Fruit fly (Drosophila melanogaster) S2 (cell line): ENCODE measurements around the gene mirr.

ENCODE experiments used
- CG8478 ChIP-seq: fragments of >200 bp; optimal IDR thresholded peaks from 2 replicates; lab custom pipeline; 2018
- CTCF ChIP-seq, 2 experiments: fragments of >200 bp; optimal IDR thresholded peaks; 2 replicates each; lab custom pipeline; 2018

- TF ChIP-seq CG8478 (lab: Kevin White, UChicago) (no peak), CTCF (optimal IDR thresholded peaks at IDR 0.05; lab: Kevin White, UChicago) (no peak)
Observed at dm6 chr3L:12657977-12658376, 35.5 kb upstream of the mirr start.
